Worm (Caenorhabditis elegans) whole organism, L3 larva: ENCODE measurements around the gene sulp-4.

Experiments
- aly-2 ChIP-seq: fragments of 150-350 bp; optimal IDR thresholded peaks from 2 replicates; lab custom pipeline; 2014; ENCODE audit warnings: missing biosample characterization, missing genetic modification characterization
- elt-1 ChIP-seq: fragments of 150-350 bp; optimal IDR thresholded peaks from 2 replicates; lab custom pipeline; 2014; ENCODE audit warnings: missing biosample characterization, missing genetic modification characterization
- jun-1 ChIP-seq: fragments of 150-350 bp; optimal IDR thresholded peaks from 2 replicates; lab custom pipeline; 2014; ENCODE audit warnings: missing biosample characterization, missing genetic modification reagents, missing genetic modification characterization
- lin-15B ChIP-seq: fragments of 150-350 bp; optimal IDR thresholded peaks from 2 replicates; lab custom pipeline; 2014; ENCODE audit warnings: missing biosample characterization, missing genetic modification characterization
- nfya-1 ChIP-seq: sonication (generic microtip); optimal IDR thresholded peaks from 2 replicates; lab custom pipeline; 2017; ENCODE audit warnings: missing genetic modification characterization, mild to moderate bottlenecking, missing compliant biosample characterization, antibody characterized with exemption, moderate library complexity; ENCODE audit not compliant: insufficient read depth
- nhr-76 ChIP-seq: fragments of 150-350 bp; sonication (generic microtip); optimal IDR thresholded peaks from 5 replicates; lab custom pipeline; 2014; ENCODE audit warnings: missing biosample characterization, missing genetic modification characterization
- pha-4 ChIP-seq: fragments of 150-350 bp; optimal IDR thresholded peaks from 2 replicates; lab custom pipeline; 2014; ENCODE audit warnings: missing biosample characterization, missing genetic modification reagents, missing genetic modification characterization
- ztf-4 ChIP-seq: fragments of 150-350 bp; optimal IDR thresholded peaks from 2 replicates; lab custom pipeline; 2014; ENCODE audit warnings: missing biosample characterization, missing genetic modification characterization

ce11 chrV:11919639-11920038 is 44.5 kb downstream of the sulp-4 start:
- no peak for TF ChIP-seq aly-2 (tag; lab: Kevin White, UChicago)
- TF ChIP-seq nfya-1 (tag; lab: Kevin White, UChicago), result no peak
- no peak for TF ChIP-seq ztf-4 (tag; lab: Kevin White, UChicago)
- TF ChIP-seq lin-15B (tag; lab: Kevin White, UChicago), result no peak
- TF ChIP-seq nhr-76 (tag; lab: Kevin White, UChicago), result no peak
- TF ChIP-seq pha-4 (tag; lab: Kevin White, UChicago), result no peak
- no peak for TF ChIP-seq jun-1 (tag; lab: Kevin White, UChicago)
- no peak for TF ChIP-seq elt-1 (tag; lab: Kevin White, UChicago)
